Worm (Caenorhabditis elegans) whole organism, late embryonic: Measurements from ENCODE around the gene W09G12.9.

Experiments used
- ama-1 ChIP-seq: fragments of 150-350 bp; optimal IDR thresholded peaks from 2 replicates; lab custom pipeline; 2014
- ceh-14 ChIP-seq: sonication (generic microtip); optimal IDR thresholded peaks from 2 replicates; lab custom pipeline; 2016; ENCODE audit warnings: missing genotype, missing genetic modification characterization, missing compliant biosample characterization
- ceh-6 ChIP-seq: fragments of 200-800 bp; sonication (Bioruptor generic); optimal IDR thresholded peaks from 2 replicates; lab custom pipeline; 2018; ENCODE audit warnings: mild to moderate bottlenecking, missing genetic modification characterization, missing compliant biosample characterization
- ets-4 ChIP-seq: sonication (generic microtip); optimal IDR thresholded peaks from 2 replicates; lab custom pipeline; 2016; ENCODE audit warnings: missing genetic modification characterization, missing compliant biosample characterization
- odd-2 ChIP-seq: sonication (generic microtip); optimal IDR thresholded peaks from 2 replicates; lab custom pipeline; 2017; ENCODE audit warnings: antibody characterized with exemption, mild to moderate bottlenecking, missing genetic modification characterization, missing compliant biosample characterization
- pros-1 ChIP-seq: fragments of 150-350 bp; optimal IDR thresholded peaks from 2 replicates; lab custom pipeline; 2014; ENCODE audit warnings: missing biosample characterization, missing genetic modification reagents, missing genetic modification characterization
- sox-4 ChIP-seq: sonication (generic microtip); optimal IDR thresholded peaks from 2 replicates; lab custom pipeline; 2017; ENCODE audit warnings: mild to moderate bottlenecking, missing genetic modification characterization, inconsistent platforms, missing compliant biosample characterization
- unc-42 ChIP-seq: sonication (generic microtip); optimal IDR thresholded peaks from 2 replicates; lab custom pipeline; 2016; ENCODE audit warnings: missing genotype, missing genetic modification characterization, missing compliant biosample characterization
- unc-86 ChIP-seq: sonication (generic microtip); optimal IDR thresholded peaks from 2 replicates; lab custom pipeline; 2016; ENCODE audit warnings: missing genetic modification characterization, missing compliant biosample characterization

DNA sequence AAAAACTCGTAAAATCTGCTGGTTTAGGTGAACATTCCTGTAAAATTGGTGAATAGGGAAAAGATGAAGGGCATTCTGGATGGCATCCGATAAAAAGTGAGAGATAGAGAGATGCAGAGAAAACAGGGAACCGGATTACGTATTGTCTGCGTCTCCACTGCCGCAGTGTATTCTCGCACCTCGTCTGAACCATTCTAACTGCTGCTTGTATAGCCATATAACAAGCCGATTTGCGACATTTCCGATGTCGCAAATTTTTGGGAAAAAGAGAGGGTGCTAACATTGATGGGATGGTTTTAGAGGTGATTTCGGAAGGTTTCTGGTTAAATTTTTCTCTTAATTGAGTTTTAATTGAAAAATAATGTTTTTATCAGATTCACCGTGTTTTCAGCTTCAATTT, 4.8 kb downstream of the W09G12.9 start, which contains the start of gene W09G12.10:
- TF ChIP-seq sox-4 (tag; lab: Kevin White, UChicago) (no peak), pros-1 (tag; lab: Kevin White, UChicago) (no peak), ceh-6 (GFP tag; lab: Kevin White, UChicago) (no peak), odd-2 (tag; lab: Kevin White, UChicago) (no peak), ama-1 (lab: Kevin White, UChicago) (no peak), unc-42 (tag; lab: Kevin White, UChicago) (no peak), unc-86 (tag; lab: Kevin White, UChicago) (no peak), ceh-14 (tag; lab: Kevin White, UChicago) (no peak), ets-4 (no peak)
